Worm (Caenorhabditis elegans) whole organism, young adult: ENCODE measurements around the gene phy-3.

Source experiments
- dpl-1 ChIP-seq: fragments of 150-350 bp; optimal IDR thresholded peaks from 2 replicates; lab custom pipeline; 2014; ENCODE audit warnings: missing biosample characterization, missing genetic modification reagents, missing genetic modification characterization
- hsf-1 ChIP-seq: fragments of 200-800 bp; sonication (Bioruptor generic); IDR thresholded peaks from 2 replicates; pipeline ENCODE4 v1.3.6; 2022; ENCODE audit warnings: missing genetic modification reagents, missing genetic modification characterization, missing compliant biosample characterization

ce11 chrV:16873642-16874041 is 40.7 kb downstream of the phy-3 start, which contains the start of gene srw-23:
- TF ChIP-seq dpl-1 (GFP tag; lab: Kevin White, UChicago) (no peak), hsf-1 (no peak)
